Worm (Caenorhabditis elegans) whole organism, L2 larva: ENCODE results near the gene cisd-1.

Source experiments
- mdl-1 ChIP-seq, 2 experiments: fragments of 150-350 bp in 1 of 2; sonication (generic microtip) in 1 of 2; optimal IDR thresholded peaks; 2 replicates each; lab custom pipeline; 2017; ENCODE audit warnings: missing biosample characterization in 2 of 2, missing genetic modification characterization in 2 of 2
- nhr-77 ChIP-seq: fragments of 150-350 bp; optimal IDR thresholded peaks from 2 replicates; lab custom pipeline; 2014; ENCODE audit warnings: missing biosample characterization, missing genetic modification characterization

- TF ChIP-seq mdl-1 (tag; optimal IDR thresholded peaks at IDR 0.05; lab: Kevin White, UChicago) (no peak), nhr-77 (no peak)
Measured at ce11 chrII:11501956-11502355, 32.5 kb upstream of the cisd-1 start.
